Fruit fly (Drosophila melanogaster) whole organism, wandering third instar larva: Measurements from ENCODE around the gene Efhc1.1.

Experiments used
- CG32264 ChIP-seq: fragments of 200-800 bp; sonication (Bioruptor generic); optimal IDR thresholded peaks from 2 replicates; lab custom pipeline; 2016; ENCODE audit warnings: missing biosample characterization, missing genetic modification characterization
- CG9705 ChIP-seq: fragments of 200-800 bp; sonication (Bioruptor generic); optimal IDR thresholded peaks from 2 replicates; lab custom pipeline; 2018; ENCODE audit warnings: missing biosample characterization, mild to moderate bottlenecking, missing genetic modification characterization
- Dfd ChIP-seq: fragments of >200 bp; optimal IDR thresholded peaks from 2 replicates; lab custom pipeline; 2017; ENCODE audit warnings: missing biosample characterization, missing genetic modification characterization
- Hnf4 ChIP-seq: fragments of 200-800 bp; sonication (Bioruptor generic); optimal IDR thresholded peaks from 2 replicates; lab custom pipeline; 2016; ENCODE audit warnings: missing biosample characterization, mild to moderate bottlenecking, missing genetic modification characterization
- Mio ChIP-seq: sonication (Bioruptor generic); optimal IDR thresholded peaks from 2 replicates; lab custom pipeline; 2016; ENCODE audit warnings: missing biosample characterization, missing genetic modification characterization
- Myc ChIP-seq: fragments of >200 bp; optimal IDR thresholded peaks from 2 replicates; lab custom pipeline; 2017
- OdsH ChIP-seq: fragments of 200-800 bp; sonication (Bioruptor generic); optimal IDR thresholded peaks from 2 replicates; lab custom pipeline; 2016; ENCODE audit warnings: missing biosample characterization, mild to moderate bottlenecking, missing genetic modification characterization
- jim ChIP-seq: fragments of 175-275, 200-325 bp; sonication (Bioruptor generic); optimal IDR thresholded peaks from 2 replicates; lab custom pipeline; 2016; ENCODE audit warnings: missing biosample characterization, mild to moderate bottlenecking, missing genetic modification characterization
- psq ChIP-seq: fragments of 200-800 bp; sonication (Bioruptor generic); optimal IDR thresholded peaks from 3 replicates; lab custom pipeline; 2017; ENCODE audit warnings: missing biosample characterization, mild to moderate bottlenecking, missing genetic modification characterization, moderate library complexity
- usp ChIP-seq: fragments of >200 bp; optimal IDR thresholded peaks from 2 replicates; lab custom pipeline; 2017; ENCODE audit warnings: missing biosample characterization, missing genetic modification characterization

- TF ChIP-seq Hnf4 (no peak), OdsH (no peak), Myc (lab: Kevin White, UChicago) (no peak), CG32264 (GFP tag; lab: Kevin White, UChicago) (no peak), psq (GFP tag; lab: Kevin White, UChicago) (no peak), CG9705 (GFP tag; lab: Kevin White, UChicago) (no peak), Dfd (GFP tag; lab: Kevin White, UChicago) (no peak), jim (GFP tag; lab: Kevin White, UChicago) (no peak), usp (GFP tag; lab: Kevin White, UChicago) (no peak), Mio (GFP tag; lab: Kevin White, UChicago) (no peak)
Observed at dm6 chrX:15731968-15732367, 51.5 kb downstream of the Efhc1.1 start, which contains the start of gene CG8191.
